Worm (Caenorhabditis elegans) whole organism, L3 larva: Measurements from ENCODE around the gene lec-2.

Source experiments
- ceh-9 ChIP-seq: sonication (generic microtip); optimal IDR thresholded peaks from 2 replicates; lab custom pipeline; 2018; ENCODE audit warnings: missing biosample characterization, missing genetic modification characterization
- fkh-10 ChIP-seq: sonication (generic microtip); optimal IDR thresholded peaks from 2 replicates; lab custom pipeline; 2017; ENCODE audit warnings: missing biosample characterization, missing genetic modification reagents, missing genetic modification characterization
- nhr-12 ChIP-seq: fragments of 150-350 bp; optimal IDR thresholded peaks from 2 replicates; lab custom pipeline; 2014; ENCODE audit warnings: missing biosample characterization, missing genetic modification characterization
- nhr-76 ChIP-seq: fragments of 150-350 bp; sonication (generic microtip); optimal IDR thresholded peaks from 5 replicates; lab custom pipeline; 2014; ENCODE audit warnings: missing biosample characterization, missing genetic modification characterization
- skn-1 ChIP-seq: fragments of 150-350 bp; optimal IDR thresholded peaks from 2 replicates; lab custom pipeline; 2014; ENCODE audit warnings: missing biosample characterization, missing genetic modification characterization
- snpc-4 ChIP-seq: fragments of 150-350 bp; optimal IDR thresholded peaks from 2 replicates; lab custom pipeline; 2014; ENCODE audit warnings: missing biosample characterization, missing genetic modification characterization

- peak; percentile 7 for TF ChIP-seq snpc-4 (tag; lab: Kevin White, UChicago)
- no peak for TF ChIP-seq fkh-10 (GFP tag; lab: Kevin White, UChicago)
- TF ChIP-seq nhr-12 (tag; lab: Kevin White, UChicago) = no peak
- no peak for TF ChIP-seq skn-1 (tag; lab: Kevin White, UChicago)
- TF ChIP-seq ceh-9 (tag; lab: Kevin White, UChicago) = no peak
- TF ChIP-seq nhr-76 (tag; lab: Kevin White, UChicago) = no peak
These were observed 47.8 kb downstream of the lec-2 start, which contains the start of the genes R53.4 and psf-1 for ce11 chrII:9967999-9968706.
